Fruit fly (Drosophila melanogaster): ENCODE results near the gene GatA.

The GatA gene

dm6 chr3R:19023862-19024261 lies 4.8 kb downstream of the GatA start, which contains the start of the genes CG6005 and CG14286 (continued):
- TF ChIP-seq Vsx1 (GFP tag; optimal IDR thresholded peaks at IDR 0.05) (no peak), CG12299 (tag; optimal IDR thresholded peaks at IDR 0.05) (no peak), Dfd (GFP tag; optimal IDR thresholded peaks at IDR 0.05) (no peak), org-1 (GFP tag; optimal IDR thresholded peaks at IDR 0.05) (no peak), Nf-YA (GFP tag; IDR thresholded peaks at IDR 0.05) (peak; percentile 45; the same call in 1 of the 2 replicates), Atf3 (GFP tag; optimal IDR thresholded peaks at IDR 0.05) (no peak), Mrtf (GFP tag; IDR thresholded peaks at IDR 0.05) (peak; percentile 62; the same call in 1 of the 3 replicates), Tbp (GFP tag; optimal IDR thresholded peaks at IDR 0.05) (no peak), GATAe (GFP tag; conservative IDR thresholded peaks at IDR 0.05) (no peak), grau (tag; optimal IDR thresholded peaks at IDR 0.05) (peak; percentile 52), Oli (tag; optimal IDR thresholded peaks at IDR 0.05) (no peak), dati (GFP tag; IDR thresholded peaks at IDR 0.05) (0 out of 2 replicates have a peak, but pooled peaks have one; percentile 50), CG1792 (GFP tag; optimal IDR thresholded peaks at IDR 0.05) (no peak), CG11085 (GFP tag; IDR thresholded peaks at IDR 0.05) (peak; percentile 67; the same call in 1 of the 2 replicates), onecut (GFP tag; IDR thresholded peaks at IDR 0.05) (peak; percentile 47), CG6272 (GFP tag; IDR thresholded peaks at IDR 0.05) (peak; percentile 54; the same call in 1 of the 2 replicates), H15 (GFP tag; IDR thresholded peaks at IDR 0.05) (peak; percentile 58; the same call in 1 of the 3 replicates), scrt (GFP tag; optimal IDR thresholded peaks at IDR 0.05) (no peak), run (tag; optimal IDR thresholded peaks at IDR 0.05) (no peak), CG11247 (GFP tag; IDR thresholded peaks at IDR 0.05) (peak; percentile 62; the same call in 1 of the 2 replicates), sens (GFP tag) (peak; percentile 68), CG8290 (GFP tag; optimal IDR thresholded peaks at IDR 0.05) (peak; percentile 15), CG8290 (tag; optimal IDR thresholded peaks at IDR 0.05) (peak in 1 of 2 experiments; percentile 82), dysf (GFP tag; IDR thresholded peaks at IDR 0.05) (peak; percentile 64; the same call in 2 of the 3 replicates), E2f1 (GFP tag; IDR thresholded peaks at IDR 0.05) (peak; percentile 53), Hr3 (GFP tag; optimal IDR thresholded peaks at IDR 0.05) (peak; percentile 54), nmo (GFP tag; optimal IDR thresholded peaks at IDR 0.05) (peak; percentile 38), Mad (GFP tag; optimal IDR thresholded peaks at IDR 0.05) (peak; percentile 69), sisA (GFP tag; IDR thresholded peaks at IDR 0.05) (peak; percentile 70), ac (GFP tag; optimal IDR thresholded peaks at IDR 0.05) (no peak), CG12659 (GFP tag; optimal IDR thresholded peaks at IDR 0.05) (peak; percentile 73), CG2199 (GFP tag; IDR thresholded peaks at IDR 0.05) (no peak), CG8765 (GFP tag; IDR thresholded peaks at IDR 0.05) (no peak), Mes4 (GFP tag; optimal IDR thresholded peaks at IDR 0.05) (no peak), chm (GFP tag; IDR thresholded peaks at IDR 0.05) (peak; percentile 85), bigmax (GFP tag; optimal IDR thresholded peaks at IDR 0.05) (no peak), CHES-1-like (GFP tag; optimal IDR thresholded peaks at IDR 0.05) (peak; percentile 81), CG5953 (GFP tag; IDR thresholded peaks at IDR 0.05) (no peak), btn (GFP tag; optimal IDR thresholded peaks at IDR 0.05) (no peak), CG9876 (GFP tag; optimal IDR thresholded peaks at IDR 0.05) (peak; percentile 2), croc (GFP tag; conservative IDR thresholded peaks at IDR 0.05) (no peak; the same call in 2 of the 3 replicates), dmrt11E (tag; optimal IDR thresholded peaks at IDR 0.05) (no peak), slbo (GFP tag; IDR thresholded peaks at IDR 0.05) (peak; percentile 94), CG3726 (GFP tag; IDR thresholded peaks at IDR 0.05) (no peak), CG13775 (GFP tag; optimal IDR thresholded peaks at IDR 0.05) (peak; percentile 42), PHDP (tag; optimal IDR thresholded peaks at IDR 0.05) (peak; percentile 36), HLH4C (GFP tag; IDR thresholded peaks at IDR 0.05; ENCODE audit: partially characterized antibody) (peak; percentile 75), CG11560 (tag; IDR thresholded peaks at IDR 0.05) (no peak), danr (GFP tag; IDR thresholded peaks at IDR 0.05) (no peak), Usf (GFP tag; optimal IDR thresholded peaks at IDR 0.05) (no peak), CG13894 (tag; optimal IDR thresholded peaks at IDR 0.05) (no peak), ems (GFP tag; optimal IDR thresholded peaks at IDR 0.05) (peak; percentile 65), CG10462 (GFP tag; optimal IDR thresholded peaks at IDR 0.05) (no peak)
